Fruit fly (Drosophila melanogaster): ENCODE results near the gene Hacd2.

dm6 chr2L:13397393-13397792, 48.1 kb downstream of the Hacd2 start:
- no peak for TF ChIP-seq psq (optimal IDR thresholded peaks at IDR 0.05)
- no peak for TF ChIP-seq Sin3A (optimal IDR thresholded peaks at IDR 0.05)
- no peak for TF ChIP-seq insv (optimal IDR thresholded peaks at IDR 0.05)
